Fruit fly (Drosophila melanogaster) S2 (cell line): Measurements from ENCODE around the gene grass.

ENCODE experiments used
- CG8478 ChIP-seq: fragments of >200 bp; optimal IDR thresholded peaks from 2 replicates; lab custom pipeline; 2018
- CTCF ChIP-seq, 2 experiments: fragments of >200 bp; optimal IDR thresholded peaks; 2 replicates each; lab custom pipeline; 2018

The grass gene

dm6 chr3R:27135692-27136641 is 21.8 kb upstream of the grass start:
- TF ChIP-seq CG8478 (lab: Kevin White, UChicago) = no peak
- no peak for TF ChIP-seq CTCF (optimal IDR thresholded peaks at IDR 0.05; lab: Kevin White, UChicago)

- no peak for TF ChIP-seq CG8478 (lab: Kevin White, UChicago)
- TF ChIP-seq CTCF (optimal IDR thresholded peaks at IDR 0.05; lab: Kevin White, UChicago) = no peak
Measured at dm6 chr3R:27137914-27138323, 19.8 kb upstream of the grass start.

dm6 chr3R:27138700-27139099 is 19.0 kb upstream of the grass start:
- TF ChIP-seq CTCF (optimal IDR thresholded peaks at IDR 0.05; lab: Kevin White, UChicago) (no peak), CG8478 (lab: Kevin White, UChicago) (no peak)

- TF ChIP-seq CTCF (optimal IDR thresholded peaks at IDR 0.05; lab: Kevin White, UChicago) (no peak), CG8478 (lab: Kevin White, UChicago) (no peak)
Measured at dm6 chr3R:27139963-27140362, 17.8 kb upstream of the grass start.

- no peak for TF ChIP-seq CTCF (optimal IDR thresholded peaks at IDR 0.05; lab: Kevin White, UChicago)
- no peak for TF ChIP-seq CG8478 (lab: Kevin White, UChicago)
Measured at dm6 chr3R:27148812-27149769, 8.7 kb upstream of the grass start.

- TF ChIP-seq CG8478 (lab: Kevin White, UChicago) (no peak), CTCF (optimal IDR thresholded peaks at IDR 0.05; lab: Kevin White, UChicago) (no peak)
Measured at dm6 chr3R:27149884-27150676, 7.7 kb upstream of the grass start.

dm6 chr3R:27150685-27151515 is 6.8 kb upstream of the grass start, which contains the start of gene CG6051:
TSS of gene CG6051 (minus strand) at chr3R:27151069.
- TF ChIP-seq CTCF (optimal IDR thresholded peaks at IDR 0.05; lab: Kevin White, UChicago) (peak; percentile 26 to 44), CG8478 (lab: Kevin White, UChicago) (no peak)

dm6 chr3R:27151516-27151823 is 6.3 kb upstream of the grass start, which contains the start of gene Men-b:
TSS of gene Men-b (plus strand) at chr3R:27151662.
- TF ChIP-seq CG8478 (lab: Kevin White, UChicago) = no peak
- peak; percentile 79 to 80 for TF ChIP-seq CTCF (optimal IDR thresholded peaks at IDR 0.05; lab: Kevin White, UChicago)

- no peak for TF ChIP-seq CTCF (optimal IDR thresholded peaks at IDR 0.05; lab: Kevin White, UChicago)
Measured at dm6 chr3R:27152129-27152968, 5.4 kb upstream of the grass start.

- TF ChIP-seq CTCF (optimal IDR thresholded peaks at IDR 0.05; lab: Kevin White, UChicago) (no peak), CG8478 (lab: Kevin White, UChicago) (no peak)
Measured at dm6 chr3R:27153062-27153878, 4.5 kb upstream of the grass start.

dm6 chr3R:27154001-27154400 is 3.7 kb upstream of the grass start:
- TF ChIP-seq CTCF (optimal IDR thresholded peaks at IDR 0.05; lab: Kevin White, UChicago) (no peak), CG8478 (lab: Kevin White, UChicago) (no peak)

dm6 chr3R:27159870-27160269 is 2.1 kb downstream of the grass start:
- TF ChIP-seq CG8478 (lab: Kevin White, UChicago) (no peak), CTCF (optimal IDR thresholded peaks at IDR 0.05; lab: Kevin White, UChicago) (no peak)
